Fruit fly (Drosophila melanogaster): ENCODE results near the gene rod.

DNA sequence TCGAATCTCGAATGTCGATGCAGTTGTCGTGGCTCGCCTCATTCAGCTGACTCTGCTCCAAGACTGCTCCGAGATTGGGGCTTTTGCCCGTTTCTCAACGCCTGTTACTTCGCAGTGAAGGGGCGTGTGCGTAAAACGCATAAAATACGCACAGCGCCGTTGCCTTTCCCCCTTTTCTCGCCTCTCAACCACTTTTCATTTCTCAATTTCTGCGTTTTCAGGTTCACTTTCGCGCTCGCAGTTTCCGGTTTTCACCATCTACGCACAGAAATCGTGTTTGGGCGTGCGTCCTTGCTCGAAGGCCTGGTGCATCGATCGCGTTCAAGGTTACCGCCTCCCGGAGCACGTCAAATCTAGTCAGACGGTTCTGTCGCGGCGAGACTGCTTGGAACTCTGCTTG, 21.0 kb upstream of the rod start:
- TF ChIP-seq psq (optimal IDR thresholded peaks at IDR 0.05) (no peak), Sin3A (optimal IDR thresholded peaks at IDR 0.05) (no peak), h (optimal IDR thresholded peaks at IDR 0.05) (no peak)
